Worm (Caenorhabditis elegans) whole organism, late embryonic: Measurements from ENCODE around the gene ddo-3.

Experiments used
- C08G9.2 ChIP-seq: sonication (generic microtip); optimal IDR thresholded peaks from 2 replicates; lab custom pipeline; 2016; ENCODE audit warnings: mild to moderate bottlenecking, missing genetic modification characterization, moderate library complexity, missing compliant biosample characterization
- C38D4.7 ChIP-seq: fragments of 200-800 bp; sonication (Bioruptor generic); optimal IDR thresholded peaks from 2 replicates; lab custom pipeline; 2018; ENCODE audit warnings: mild to moderate bottlenecking, missing genetic modification characterization, moderate library complexity, missing compliant biosample characterization
- F13H6.1 ChIP-seq: sonication (generic microtip); optimal IDR thresholded peaks from 2 replicates; lab custom pipeline; 2016; ENCODE audit warnings: missing genetic modification characterization, missing compliant biosample characterization
- K02D7.2 ChIP-seq: sonication (generic microtip); optimal IDR thresholded peaks from 2 replicates; lab custom pipeline; 2017; ENCODE audit warnings: mild to moderate bottlenecking, missing genetic modification characterization, missing compliant biosample characterization
- K09A11.1 ChIP-seq: sonication (generic microtip); optimal IDR thresholded peaks from 2 replicates; lab custom pipeline; 2017; ENCODE audit warnings: antibody characterized with exemption, mild to moderate bottlenecking, missing genetic modification characterization, missing compliant biosample characterization; ENCODE audit not compliant: insufficient read depth
- Y22D7AL.16 ChIP-seq: sonication (generic microtip); optimal IDR thresholded peaks from 2 replicates; lab custom pipeline; 2016; ENCODE audit warnings: missing genetic modification characterization, missing compliant biosample characterization
- ahr-1 ChIP-seq: sonication (generic microtip); optimal IDR thresholded peaks from 2 replicates; lab custom pipeline; 2016; ENCODE audit warnings: missing genetic modification characterization, missing compliant biosample characterization
- ama-1 ChIP-seq: fragments of 150-350 bp; optimal IDR thresholded peaks from 2 replicates; lab custom pipeline; 2014
- ceh-14 ChIP-seq: sonication (generic microtip); optimal IDR thresholded peaks from 2 replicates; lab custom pipeline; 2016; ENCODE audit warnings: missing genotype, missing genetic modification characterization, missing compliant biosample characterization
- ceh-18 ChIP-seq: sonication (generic microtip); optimal IDR thresholded peaks from 2 replicates; lab custom pipeline; 2016; ENCODE audit warnings: missing genetic modification characterization, missing compliant biosample characterization
- ceh-2 ChIP-seq: sonication (generic microtip); optimal IDR thresholded peaks from 2 replicates; lab custom pipeline; 2016; ENCODE audit warnings: missing genotype, missing genetic modification characterization, missing compliant biosample characterization
- ceh-22 ChIP-seq: sonication (generic microtip); optimal IDR thresholded peaks from 2 replicates; lab custom pipeline; 2017; ENCODE audit warnings: missing biosample characterization, missing genetic modification characterization
- ceh-30 ChIP-seq: fragments of 150-350 bp; optimal IDR thresholded peaks from 2 replicates; lab custom pipeline; 2014; ENCODE audit warnings: missing biosample characterization, missing genetic modification characterization
- ceh-31 ChIP-seq: sonication (generic microtip); optimal IDR thresholded peaks from 2 replicates; lab custom pipeline; 2016; ENCODE audit warnings: missing genetic modification characterization, missing compliant biosample characterization
- ceh-34 ChIP-seq: sonication (generic microtip); optimal IDR thresholded peaks from 2 replicates; lab custom pipeline; 2016; ENCODE audit warnings: mild to moderate bottlenecking, missing genetic modification characterization, missing compliant biosample characterization
- ceh-48 ChIP-seq: sonication (generic microtip); optimal IDR thresholded peaks from 2 replicates; lab custom pipeline; 2016; ENCODE audit warnings: missing genetic modification characterization, inconsistent platforms, missing compliant biosample characterization
- ceh-6 ChIP-seq: fragments of 200-800 bp; sonication (Bioruptor generic); optimal IDR thresholded peaks from 2 replicates; lab custom pipeline; 2018; ENCODE audit warnings: mild to moderate bottlenecking, missing genetic modification characterization, missing compliant biosample characterization
- ceh-9 ChIP-seq: sonication (generic microtip); optimal IDR thresholded peaks from 2 replicates; lab custom pipeline; 2016; ENCODE audit warnings: mild to moderate bottlenecking, missing genetic modification characterization, inconsistent platforms, missing compliant biosample characterization
- dmd-4 ChIP-seq: sonication (generic microtip); optimal IDR thresholded peaks from 2 replicates; lab custom pipeline; 2016; ENCODE audit warnings: borderline replicate concordance, missing genetic modification characterization, missing compliant biosample characterization
- elt-4 ChIP-seq: sonication (generic microtip); optimal IDR thresholded peaks from 2 replicates; lab custom pipeline; 2016; ENCODE audit warnings: missing genetic modification characterization, missing compliant biosample characterization
- eyg-1 ChIP-seq: sonication (generic microtip); optimal IDR thresholded peaks from 2 replicates; lab custom pipeline; 2016; ENCODE audit warnings: missing genotype, missing genetic modification characterization, missing compliant biosample characterization
- fax-1 ChIP-seq: sonication (generic microtip); optimal IDR thresholded peaks from 2 replicates; lab custom pipeline; 2016; ENCODE audit warnings: missing genotype, missing genetic modification characterization, missing compliant biosample characterization
- fkh-10 ChIP-seq: fragments of 150-350 bp; optimal IDR thresholded peaks from 2 replicates; lab custom pipeline; 2014; ENCODE audit warnings: missing biosample characterization, missing genetic modification reagents, missing genetic modification characterization
- fkh-6 ChIP-seq: sonication (generic microtip); optimal IDR thresholded peaks from 2 replicates; lab custom pipeline; 2016; ENCODE audit warnings: missing genetic modification characterization, missing compliant biosample characterization
- hlh-13 ChIP-seq: fragments of 200-800 bp; sonication (Bioruptor generic); optimal IDR thresholded peaks from 2 replicates; lab custom pipeline; 2018; ENCODE audit warnings: mild to moderate bottlenecking, missing genetic modification characterization, missing compliant biosample characterization
- hlh-15 ChIP-seq: sonication (generic microtip); optimal IDR thresholded peaks from 2 replicates; lab custom pipeline; 2016; ENCODE audit warnings: missing genetic modification characterization, missing compliant biosample characterization
- hlh-30 ChIP-seq: sonication (generic microtip); optimal IDR thresholded peaks from 2 replicates; lab custom pipeline; 2017; ENCODE audit warnings: antibody characterized with exemption, missing genetic modification characterization, missing compliant biosample characterization; ENCODE audit not compliant: insufficient read depth
- hlh-6 ChIP-seq: sonication (generic microtip); optimal IDR thresholded peaks from 2 replicates; lab custom pipeline; 2016; ENCODE audit warnings: missing genotype, missing genetic modification characterization, missing compliant biosample characterization
- hlh-8 ChIP-seq: sonication (generic microtip); optimal IDR thresholded peaks from 2 replicates; lab custom pipeline; 2016; ENCODE audit warnings: missing genotype, missing genetic modification characterization, missing compliant biosample characterization
- lim-6 ChIP-seq: sonication (generic microtip); optimal IDR thresholded peaks from 2 replicates; lab custom pipeline; 2016; ENCODE audit warnings: missing genetic modification characterization, missing compliant biosample characterization
- nfya-1 ChIP-seq: sonication (generic microtip); optimal IDR thresholded peaks from 2 replicates; lab custom pipeline; 2017; ENCODE audit warnings: missing genetic modification characterization, mild to moderate bottlenecking, missing compliant biosample characterization, antibody characterized with exemption, moderate library complexity
- nhr-11 ChIP-seq: fragments of 150-350 bp; optimal IDR thresholded peaks from 2 replicates; lab custom pipeline; 2014; ENCODE audit warnings: missing biosample characterization, missing genetic modification characterization
- npax-4 ChIP-seq: sonication (generic microtip); optimal IDR thresholded peaks from 2 replicates; lab custom pipeline; 2016; ENCODE audit warnings: missing genetic modification characterization, missing compliant biosample characterization
- pat-9 ChIP-seq: fragments of 200-800 bp; sonication (Bioruptor generic); optimal IDR thresholded peaks from 2 replicates; lab custom pipeline; 2018; ENCODE audit warnings: mild to moderate bottlenecking, missing genetic modification characterization, moderate library complexity, missing compliant biosample characterization
- pqm-1 ChIP-seq: sonication (generic microtip); optimal IDR thresholded peaks from 2 replicates; lab custom pipeline; 2016; ENCODE audit warnings: missing genetic modification characterization, missing compliant biosample characterization
- rnt-1 ChIP-seq: sonication (generic microtip); optimal IDR thresholded peaks from 2 replicates; lab custom pipeline; 2016; ENCODE audit warnings: missing genetic modification characterization, missing compliant biosample characterization
- sox-2 ChIP-seq: fragments of 200-800 bp; sonication (Bioruptor generic); IDR thresholded peaks from 2 replicates; pipeline ENCODE4 v1.3.6; 2022; ENCODE audit warnings: missing genetic modification reagents, missing genetic modification characterization, missing compliant biosample characterization
- sox-4 ChIP-seq: sonication (generic microtip); optimal IDR thresholded peaks from 2 replicates; lab custom pipeline; 2017; ENCODE audit warnings: mild to moderate bottlenecking, missing genetic modification characterization, inconsistent platforms, missing compliant biosample characterization
- tbx-7 ChIP-seq: sonication (generic microtip); optimal IDR thresholded peaks from 2 replicates; lab custom pipeline; 2016; ENCODE audit warnings: missing genotype, missing genetic modification characterization, missing compliant biosample characterization
- unc-42 ChIP-seq: sonication (generic microtip); optimal IDR thresholded peaks from 2 replicates; lab custom pipeline; 2016; ENCODE audit warnings: missing genotype, missing genetic modification characterization, missing compliant biosample characterization
- unc-55 ChIP-seq: sonication (generic microtip); optimal IDR thresholded peaks from 2 replicates; lab custom pipeline; 2017; ENCODE audit warnings: missing biosample characterization, missing genetic modification reagents, missing genetic modification characterization
- zip-5 ChIP-seq: sonication (generic microtip); optimal IDR thresholded peaks from 2 replicates; lab custom pipeline; 2016; ENCODE audit warnings: missing genetic modification characterization, missing compliant biosample characterization

Gene ddo-3

DNA sequence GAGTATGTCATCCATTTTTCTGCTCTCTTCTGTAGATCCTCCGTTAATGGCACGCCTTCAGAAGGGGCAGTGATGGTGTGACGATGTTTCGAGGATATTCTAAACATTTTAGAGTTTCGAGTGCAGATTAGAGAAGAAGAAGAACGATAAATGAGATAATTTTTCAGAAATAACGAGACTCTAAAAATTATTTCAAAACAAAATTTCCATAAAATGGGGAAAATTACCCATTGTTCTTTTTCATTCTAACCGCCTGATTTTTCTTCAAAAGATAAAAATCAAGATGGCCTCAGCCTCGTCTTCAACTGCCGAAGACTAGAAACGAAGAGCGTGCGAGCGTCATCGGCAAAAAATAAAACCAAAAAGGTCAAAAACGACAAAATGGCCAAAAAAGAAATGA, 13.4 kb downstream of the ddo-3 start, which contains the start of gene let-765:
Gene let-765 (minus strand): TSS at position 101 of the 400 bp plus-strand sequence.
- TF ChIP-seq ceh-48 = no peak
- TF ChIP-seq npax-4 = no peak
- TF ChIP-seq sox-4 = no peak
- no peak for TF ChIP-seq hlh-15 (tag; lab: Kevin White, UChicago)

DNA sequence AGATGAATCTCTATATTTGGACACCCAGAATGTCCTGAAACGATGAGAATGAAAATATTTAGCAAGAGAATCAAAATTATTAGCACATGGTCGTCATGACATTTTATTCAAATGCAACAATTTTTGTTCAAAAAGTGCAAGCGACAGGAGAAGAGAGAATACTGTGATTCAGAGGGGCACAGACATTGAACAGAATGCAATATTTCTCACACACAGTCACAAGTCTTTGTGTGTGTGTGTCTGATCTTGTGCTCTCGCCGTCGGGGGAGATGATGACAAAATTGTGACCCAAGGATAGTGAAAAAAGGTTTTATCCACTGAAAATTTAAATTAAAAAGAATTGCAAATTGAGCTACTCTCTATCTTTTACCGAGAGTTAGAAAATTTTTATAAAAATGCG, 15.5 kb downstream of the ddo-3 start:
- TF ChIP-seq dmd-4 (tag; lab: Kevin White, UChicago) = no peak
- TF ChIP-seq pat-9 (tag; lab: Kevin White, UChicago) = no peak
- no peak for TF ChIP-seq Y22D7AL.16
- no peak for TF ChIP-seq ceh-14 (tag; lab: Kevin White, UChicago)
- TF ChIP-seq C08G9.2 (tag; lab: Kevin White, UChicago) = no peak
- no peak for TF ChIP-seq K09A11.1 (tag; lab: Kevin White, UChicago)
- no peak for TF ChIP-seq sox-2 (GFP tag; lab: Robert Waterston, UW)
- TF ChIP-seq K02D7.2 = no peak
- no peak for TF ChIP-seq eyg-1 (tag; lab: Kevin White, UChicago)
- TF ChIP-seq hlh-8 (tag; lab: Kevin White, UChicago) = no peak
- TF ChIP-seq ahr-1 = no peak
- no peak for TF ChIP-seq zip-5
- no peak for TF ChIP-seq npax-4
- TF ChIP-seq fkh-10 (GFP tag; lab: Kevin White, UChicago) = no peak

DNA sequence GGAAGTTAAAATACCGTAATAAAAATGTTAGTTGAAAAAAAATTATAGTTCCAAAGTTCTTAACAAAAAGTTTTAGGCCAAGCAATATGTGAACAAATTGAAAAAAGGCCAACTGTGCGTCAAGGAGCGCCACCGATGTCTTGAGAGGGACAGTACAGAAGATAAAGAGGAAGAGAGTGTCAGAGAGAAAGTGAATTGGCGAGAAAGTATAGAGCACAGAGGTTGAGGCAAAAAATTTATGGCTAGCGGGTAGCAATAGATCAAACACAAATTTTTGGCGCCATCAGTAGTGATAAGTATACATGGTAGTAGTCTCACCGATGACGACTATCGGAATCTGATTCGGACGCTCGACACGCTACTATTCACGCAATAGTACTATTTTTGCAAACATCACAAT, 16.7 kb downstream of the ddo-3 start:
- no peak for TF ChIP-seq pat-9 (tag; lab: Kevin White, UChicago)
- TF ChIP-seq ceh-9 (tag; lab: Kevin White, UChicago) = no peak
- no peak for TF ChIP-seq zip-5
- TF ChIP-seq ceh-2 (tag; lab: Kevin White, UChicago) = no peak
- no peak for TF ChIP-seq pqm-1 (tag; lab: Kevin White, UChicago)
- no peak for TF ChIP-seq ceh-22 (tag; lab: Kevin White, UChicago)
- no peak for TF ChIP-seq hlh-6 (tag; lab: Kevin White, UChicago)
- TF ChIP-seq lim-6 (tag; lab: Kevin White, UChicago) = no peak
- no peak for TF ChIP-seq ceh-34 (tag; lab: Kevin White, UChicago)
- no peak for TF ChIP-seq ceh-30 (tag; lab: Kevin White, UChicago)
- no peak for TF ChIP-seq F13H6.1 (tag; lab: Kevin White, UChicago)
- TF ChIP-seq fkh-6 (tag; lab: Kevin White, UChicago) = no peak
- no peak for TF ChIP-seq elt-4 (tag; lab: Kevin White, UChicago)
- no peak for TF ChIP-seq tbx-7 (tag; lab: Kevin White, UChicago)
- no peak for TF ChIP-seq C38D4.7 (GFP tag; lab: Kevin White, UChicago)
- TF ChIP-seq ceh-6 = no peak
- TF ChIP-seq, all 69 proteins: peak for 0

DNA sequence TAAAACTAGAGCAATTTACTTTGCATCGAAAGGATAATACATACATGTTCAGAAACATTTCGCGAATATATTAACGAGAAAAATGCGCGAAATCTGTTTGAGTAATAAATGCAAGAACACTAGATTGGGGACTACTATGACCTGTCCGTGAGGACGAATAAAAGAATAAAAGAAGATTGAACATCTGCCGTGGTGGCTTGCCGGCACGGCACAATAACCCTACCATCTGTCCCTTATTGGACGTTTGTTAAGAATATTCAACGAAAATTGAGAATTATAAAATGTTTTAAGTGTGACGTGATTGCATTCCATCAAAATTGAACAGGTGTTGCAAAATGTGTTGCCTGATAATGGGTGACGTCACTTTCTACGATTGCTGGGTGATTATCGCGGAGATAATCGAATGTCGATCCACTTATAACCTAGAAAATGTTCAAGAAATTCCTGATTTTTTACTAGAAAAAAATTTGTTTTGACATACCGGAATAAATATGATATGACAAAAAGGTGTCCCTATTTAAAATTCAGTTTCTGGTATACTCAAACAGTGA, 17.9 kb downstream of the ddo-3 start:
- TF ChIP-seq hlh-30 (tag; lab: Kevin White, UChicago) (no peak), fax-1 (tag; lab: Kevin White, UChicago) (no peak), unc-42 (tag; lab: Kevin White, UChicago) (no peak), rnt-1 (no peak), ama-1 (lab: Kevin White, UChicago) (no peak), hlh-13 (GFP tag; lab: Kevin White, UChicago) (no peak), nhr-11 (no peak), ceh-48 (no peak), ceh-31 (tag; lab: Kevin White, UChicago) (no peak), sox-2 (GFP tag; lab: Robert Waterston, UW) (peak; percentile 4; the same call in 1 of the 2 replicates), unc-55 (GFP tag; lab: Kevin White, UChicago) (peak; percentile 46), nfya-1 (tag; lab: Kevin White, UChicago) (peak; percentile 8), ceh-18 (tag; lab: Kevin White, UChicago) (no peak)
